Fruit fly (Drosophila melanogaster) whole organism, embryonic: ENCODE results near the gene CG11811.

Source experiments
- Ada2b ChIP-seq: fragments of 200-800 bp; sonication (Bioruptor generic); IDR thresholded peaks from 2 replicates; pipeline ENCODE4 v1.3.6; 2022; ENCODE audit warnings: missing biosample characterization, missing genetic modification characterization
- Antp ChIP-seq: fragments of 200-800 bp; sonication (Bioruptor generic); optimal IDR thresholded peaks from 3 replicates; lab custom pipeline; 2016; ENCODE audit warnings: missing biosample characterization, missing genetic modification characterization
- Atf-2 ChIP-seq: fragments of 200-800 bp; sonication (Bioruptor generic); optimal IDR thresholded peaks from 2 replicates; lab custom pipeline; 2016; ENCODE audit warnings: missing biosample characterization, missing genetic modification characterization
- Bgb ChIP-seq: fragments of 200-800 bp; sonication (Bioruptor generic); IDR thresholded peaks from 2 replicates; pipeline ENCODE4 v1.3.6; 2022; ENCODE audit warnings: missing biosample characterization, missing genetic modification characterization; ENCODE audit not compliant: partially characterized antibody
- BtbVII ChIP-seq: fragments of 200-800 bp; sonication (Bioruptor generic); optimal IDR thresholded peaks from 3 replicates; lab custom pipeline; 2017; ENCODE audit warnings: missing biosample characterization, mild to moderate bottlenecking, missing genetic modification characterization
- CG10274 ChIP-seq: fragments of 200-800 bp; sonication (Bioruptor generic); optimal IDR thresholded peaks from 3 replicates; lab custom pipeline; 2017; ENCODE audit warnings: missing biosample characterization, mild to moderate bottlenecking, missing genetic modification characterization
- CG13296 ChIP-seq: fragments of 200-800 bp; sonication (Bioruptor generic); optimal IDR thresholded peaks from 3 replicates; lab custom pipeline; 2018; ENCODE audit warnings: missing biosample characterization, mild to moderate bottlenecking, missing genetic modification characterization
- CG13775 ChIP-seq: fragments of 200-800 bp; sonication (Bioruptor generic); optimal IDR thresholded peaks from 3 replicates; lab custom pipeline; 2017; ENCODE audit warnings: missing biosample characterization, mild to moderate bottlenecking, missing genetic modification characterization
- CG1603 ChIP-seq: fragments of 200-800 bp; sonication (Bioruptor generic); optimal IDR thresholded peaks from 2 replicates; lab custom pipeline; 2019; ENCODE audit warnings: missing biosample characterization, mild to moderate bottlenecking, missing genetic modification characterization, moderate library complexity
- CG17359 ChIP-seq: fragments of 200-800 bp; sonication (Bioruptor generic); optimal IDR thresholded peaks from 3 replicates; lab custom pipeline; 2018; ENCODE audit warnings: missing biosample characterization, mild to moderate bottlenecking, missing genetic modification characterization, moderate library complexity
- CG17829 ChIP-seq: fragments of 200-800 bp; optimal IDR thresholded peaks from 2 replicates; lab custom pipeline; 2019; ENCODE audit warnings: missing biosample characterization, mild to moderate bottlenecking, missing genetic modification characterization, moderate library complexity
- CG31224 ChIP-seq: fragments of 200-800 bp; sonication (Bioruptor generic); IDR thresholded peaks from 2 replicates; pipeline ENCODE4 v1.3.6; 2022; ENCODE audit warnings: missing biosample characterization, missing genetic modification characterization
- CG3407 ChIP-seq: fragments of 200-800 bp; sonication (Bioruptor generic); optimal IDR thresholded peaks from 2 replicates; lab custom pipeline; 2018; ENCODE audit warnings: missing biosample characterization, mild to moderate bottlenecking, missing genetic modification characterization
- CG42726 ChIP-seq: fragments of 200-800 bp; sonication (Bioruptor generic); IDR thresholded peaks from 2 replicates; pipeline ENCODE4 v1.3.6; 2022; ENCODE audit warnings: missing biosample characterization, missing genetic modification characterization; ENCODE audit not compliant: partially characterized antibody
- CG4282 ChIP-seq: fragments of 200-800 bp; sonication (Bioruptor generic); optimal IDR thresholded peaks from 2 replicates; lab custom pipeline; 2016; ENCODE audit warnings: missing biosample characterization, missing genetic modification characterization
- CG7987 ChIP-seq: fragments of 200-800 bp; sonication (Bioruptor generic); optimal IDR thresholded peaks from 2 replicates; lab custom pipeline; 2018; ENCODE audit warnings: missing biosample characterization, mild to moderate bottlenecking, missing genetic modification characterization, moderate library complexity
- CG8089 ChIP-seq: fragments of 200-800 bp; sonication (Bioruptor generic); optimal IDR thresholded peaks from 3 replicates; lab custom pipeline; 2016; ENCODE audit warnings: missing biosample characterization, missing genetic modification characterization
- CG8359 ChIP-seq: fragments of 200-800 bp; sonication (Bioruptor generic); optimal IDR thresholded peaks from 2 replicates; lab custom pipeline; 2017; ENCODE audit warnings: missing biosample characterization, mild to moderate bottlenecking, missing genetic modification characterization, borderline replicate concordance
- D19A ChIP-seq: fragments of 200-800 bp; optimal IDR thresholded peaks from 3 replicates; lab custom pipeline; 2019; ENCODE audit warnings: missing biosample characterization, mild to moderate bottlenecking, missing genetic modification characterization, moderate library complexity
- Dref ChIP-seq: fragments of 200-800 bp; sonication (Bioruptor generic); IDR thresholded peaks from 2 replicates; pipeline ENCODE4 v1.3.6; 2022; ENCODE audit warnings: missing biosample characterization, missing genetic modification characterization
- ERR ChIP-seq: fragments of 200-800 bp; sonication (Bioruptor generic); optimal IDR thresholded peaks from 2 replicates; lab custom pipeline; 2016; ENCODE audit warnings: missing biosample characterization, missing genetic modification characterization
- Fer1 ChIP-seq: fragments of 200-800 bp; sonication (Bioruptor generic); optimal IDR thresholded peaks from 2 replicates; lab custom pipeline; 2017; ENCODE audit warnings: missing biosample characterization, mild to moderate bottlenecking, missing genetic modification characterization
- Fer2 ChIP-seq: fragments of 200-800 bp; sonication (Bioruptor generic); optimal IDR thresholded peaks from 2 replicates; lab custom pipeline; 2018; ENCODE audit warnings: missing biosample characterization, mild to moderate bottlenecking, missing genetic modification characterization, moderate library complexity
- Hr78 ChIP-seq, 2 experiments: fragments of 200-800 bp in 1 of 2; fragments of >200 bp in 1 of 2; sonication (Bioruptor generic) in 1 of 2; optimal IDR thresholded peaks; 2 replicates each; lab custom pipeline; 2017 to 2019; ENCODE audit warnings: missing biosample characterization in 2 of 2, missing genetic modification characterization in 2 of 2, mild to moderate bottlenecking in 1 of 2, moderate library complexity in 1 of 2
- Jarid2 ChIP-seq: fragments of 200-800 bp; sonication (Bioruptor generic); optimal IDR thresholded peaks from 3 replicates; lab custom pipeline; 2017; ENCODE audit warnings: mild to moderate bottlenecking, missing biosample characterization, missing genetic modification reagents, missing genetic modification characterization
- Oli ChIP-seq: fragments of 200-800 bp; sonication (Bioruptor generic); optimal IDR thresholded peaks from 2 replicates; lab custom pipeline; 2018; ENCODE audit warnings: missing biosample characterization, mild to moderate bottlenecking, missing genetic modification characterization, moderate library complexity
- Tbp ChIP-seq: fragments of >200 bp; optimal IDR thresholded peaks from 2 replicates; lab custom pipeline; 2018; ENCODE audit warnings: missing biosample characterization, missing genetic modification characterization
- ab ChIP-seq: fragments of 200-800 bp; sonication (Bioruptor generic); optimal IDR thresholded peaks from 2 replicates; lab custom pipeline; 2016; ENCODE audit warnings: missing biosample characterization, missing genetic modification characterization
- ac ChIP-seq: fragments of 200-800 bp; sonication (Bioruptor generic); optimal IDR thresholded peaks from 3 replicates; lab custom pipeline; 2017; ENCODE audit warnings: missing biosample characterization, mild to moderate bottlenecking, missing genetic modification characterization
- cas ChIP-seq: fragments of 200-800 bp; sonication (Bioruptor generic); IDR thresholded peaks from 2 replicates; pipeline ENCODE4 v1.3.6; 2022; ENCODE audit warnings: missing biosample characterization, missing genetic modification characterization
- crol ChIP-seq: fragments of 200-800 bp; sonication (Bioruptor generic); IDR thresholded peaks from 2 replicates; pipeline ENCODE4 v1.3.6; 2022; ENCODE audit warnings: missing biosample characterization, missing genetic modification characterization
- dati ChIP-seq: fragments of 200-800 bp; sonication (Bioruptor generic); IDR thresholded peaks from 2 replicates; pipeline ENCODE4 v1.3.6; 2022; ENCODE audit warnings: missing biosample characterization, missing genetic modification characterization
- dm ChIP-seq: fragments of 200-800 bp; sonication (Bioruptor generic); optimal IDR thresholded peaks from 3 replicates; lab custom pipeline; 2016; ENCODE audit warnings: missing biosample characterization, missing genetic modification characterization
- dmrt11E ChIP-seq: fragments of 200-800 bp; sonication (Bioruptor generic); optimal IDR thresholded peaks from 3 replicates; lab custom pipeline; 2018; ENCODE audit warnings: missing biosample characterization, mild to moderate bottlenecking, missing genetic modification characterization, moderate library complexity
- gce ChIP-seq: fragments of 200-800 bp; sonication (Bioruptor generic); IDR thresholded peaks from 3 replicates; pipeline ENCODE4 v1.3.6; 2022; ENCODE audit warnings: missing biosample characterization, missing genetic modification characterization
- hb ChIP-seq: fragments of 200-800 bp; sonication (Bioruptor generic); IDR thresholded peaks from 3 replicates; pipeline ENCODE4 v1.3.6; 2022; ENCODE audit warnings: missing biosample characterization, missing genetic modification characterization; ENCODE audit not compliant: partially characterized antibody
- kah ChIP-seq: fragments of 200-800 bp; sonication (Bioruptor generic); optimal IDR thresholded peaks from 2 replicates; lab custom pipeline; 2018; ENCODE audit warnings: missing biosample characterization, mild to moderate bottlenecking, missing genetic modification characterization
- ken ChIP-seq: fragments of 200-800 bp; sonication (Bioruptor generic); IDR thresholded peaks from 3 replicates; pipeline ENCODE4 v1.3.6; 2022; ENCODE audit warnings: missing biosample characterization, missing genetic modification characterization
- lbe ChIP-seq: fragments of 200-800 bp; sonication (Bioruptor generic); optimal IDR thresholded peaks from 2 replicates; lab custom pipeline; 2016; ENCODE audit warnings: missing biosample characterization, mild to moderate bottlenecking, missing genetic modification characterization
- nau ChIP-seq: fragments of 200-800 bp; sonication (Bioruptor generic); optimal IDR thresholded peaks from 3 replicates; lab custom pipeline; 2017; ENCODE audit warnings: missing biosample characterization, mild to moderate bottlenecking, missing genetic modification characterization, missing genetic modification reagents
- nerfin-1 ChIP-seq: fragments of 200-800 bp; sonication (Bioruptor generic); optimal IDR thresholded peaks from 3 replicates; lab custom pipeline; 2019; ENCODE audit warnings: missing biosample characterization, mild to moderate bottlenecking, missing genetic modification characterization, moderate library complexity
- pan ChIP-seq, 4 experiments: fragments of >200 bp in 3 of 4; fragments of 200-800 bp in 1 of 4; sonication (Bioruptor generic) in 1 of 4; optimal IDR thresholded peaks in 3 of 4; IDR thresholded peaks in 1 of 4; 2 replicates each; pipeline versions ENCODE4 v1.3.6 to Lab custom; 2017 to 2022; ENCODE audit warnings: missing biosample characterization in 2 of 4, missing genetic modification characterization in 2 of 4, mixed read lengths in 1 of 4
- pnt ChIP-seq: fragments of 200-800 bp; sonication (Bioruptor generic); optimal IDR thresholded peaks from 3 replicates; lab custom pipeline; 2016; ENCODE audit warnings: missing biosample characterization, missing genetic modification characterization
- sd ChIP-seq: fragments of 200-800 bp; sonication (Bioruptor generic); optimal IDR thresholded peaks from 3 replicates; lab custom pipeline; 2018; ENCODE audit warnings: missing biosample characterization, mild to moderate bottlenecking, missing genetic modification characterization, moderate library complexity
- sima ChIP-seq: fragments of 200-800 bp; sonication (Bioruptor generic); optimal IDR thresholded peaks from 2 replicates; lab custom pipeline; 2016; ENCODE audit warnings: missing biosample characterization, missing genetic modification characterization
- stc ChIP-seq: fragments of 200-800 bp; sonication (Bioruptor generic); IDR thresholded peaks from 2 replicates; pipeline ENCODE4 v1.3.6; 2022; ENCODE audit warnings: missing biosample characterization, missing genetic modification characterization
- tin ChIP-seq: fragments of 200-800 bp; sonication (Bioruptor generic); optimal IDR thresholded peaks from 3 replicates; lab custom pipeline; 2016; ENCODE audit warnings: missing biosample characterization, missing genetic modification characterization
- tll ChIP-seq, 2 experiments: fragments of 200-800 bp in 1 of 2; fragments of >200 bp in 1 of 2; sonication (Bioruptor generic) in 1 of 2; optimal IDR thresholded peaks; 2 replicates each; lab custom pipeline; 2017 to 2019; ENCODE audit warnings: missing biosample characterization in 2 of 2, missing genetic modification characterization in 2 of 2, mild to moderate bottlenecking in 1 of 2, moderate library complexity in 1 of 2
- vfl ChIP-seq: fragments of 200-800 bp; sonication (Bioruptor generic); optimal IDR thresholded peaks from 2 replicates; lab custom pipeline; 2016; ENCODE audit warnings: missing biosample characterization, missing genetic modification characterization
- z ChIP-seq: fragments of 200-800 bp; sonication (Bioruptor generic); IDR thresholded peaks from 3 replicates; pipeline ENCODE4 v1.3.6; 2022; ENCODE audit warnings: missing biosample characterization, missing genetic modification characterization

The CG11811 gene

dm6 chr3L:10679711-10680154, 11.1 kb upstream of the CG11811 start (continued):
- TF ChIP-seq CG1603 (tag; lab: Kevin White, UChicago) (no peak), CG8359 (GFP tag; lab: Kevin White, UChicago) (no peak), ken (GFP tag; lab: Robert Waterston, UW) (no peak), CG17359 (tag; lab: Kevin White, UChicago) (peak; percentile 21), stc (GFP tag; lab: Robert Waterston, UW) (0 out of 2 replicates have a peak, but pooled peaks have one; percentile 10), z (no peak), pan (optimal IDR thresholded peaks at IDR 0.05; lab: Kevin White, UChicago) (no peak), pan (GFP tag; optimal IDR thresholded peaks at IDR 0.05 in 1 of 2, IDR thresholded peaks at IDR 0.05 in 1 of 2) (peak in 1 of 2 experiments; percentile 42), Hr78 (GFP tag; optimal IDR thresholded peaks at IDR 0.05; lab: Kevin White, UChicago) (no peak), CG31224 (no peak), gce (GFP tag; lab: Robert Waterston, UW) (no peak), CG42726 (no peak), nau (no peak), BtbVII (peak; percentile 54), CG17829 (no peak), lbe (no peak), sd (tag; lab: Kevin White, UChicago) (no peak), ac (GFP tag; lab: Kevin White, UChicago) (no peak), ERR (GFP tag; lab: Kevin White, UChicago) (no peak), CG8089 (GFP tag; lab: Kevin White, UChicago) (no peak), dati (GFP tag; lab: Robert Waterston, UW) (no peak), Antp (GFP tag; lab: Kevin White, UChicago) (no peak), CG7987 (GFP tag; lab: Kevin White, UChicago) (peak; percentile 37), Oli (tag; lab: Kevin White, UChicago) (no peak), Fer1 (GFP tag; lab: Kevin White, UChicago) (peak; percentile 64), CG13775 (GFP tag; lab: Kevin White, UChicago) (peak; percentile 22), vfl (no peak), D19A (tag; lab: Kevin White, UChicago) (no peak), tin (GFP tag; lab: Kevin White, UChicago) (no peak), crol (no peak), Tbp (no peak), CG13296 (GFP tag; lab: Kevin White, UChicago) (peak; percentile 60), CG10274 (peak; percentile 19), tll (GFP tag; optimal IDR thresholded peaks at IDR 0.05; lab: Kevin White, UChicago) (no peak), dmrt11E (tag; lab: Kevin White, UChicago) (no peak), sima (GFP tag; lab: Kevin White, UChicago) (no peak), ab (GFP tag; lab: Kevin White, UChicago) (no peak), nerfin-1 (tag; lab: Kevin White, UChicago) (peak; percentile 0), CG4282 (no peak), dm (GFP tag; lab: Kevin White, UChicago) (no peak), cas (no peak), Fer2 (no peak), kah (GFP tag; lab: Kevin White, UChicago) (no peak), pnt (GFP tag; lab: Kevin White, UChicago) (no peak), Dref (GFP tag; lab: Robert Waterston, UW) (no peak), hb (no peak), Atf-2 (GFP tag; lab: Kevin White, UChicago) (peak; percentile 3), Ada2b (GFP tag; lab: Robert Waterston, UW) (peak; percentile 33; the same call in 1 of the 2 replicates), Jarid2 (GFP tag; lab: Kevin White, UChicago) (no peak), CG3407 (GFP tag; lab: Kevin White, UChicago) (no peak), Bgb (GFP tag; lab: Robert Waterston, UW) (no peak)
